Fruit fly (Drosophila melanogaster) whole organism, embryonic: ENCODE measurements around the gene AMPdeam.

Experiments
- Bteb2 ChIP-seq: fragments of 200-800 bp; sonication (Bioruptor generic); optimal IDR thresholded peaks from 2 replicates; lab custom pipeline; 2016; ENCODE audit warnings: missing biosample characterization, missing genetic modification characterization
- CG12659 ChIP-seq: fragments of 200-800 bp; sonication (Bioruptor generic); optimal IDR thresholded peaks from 3 replicates; lab custom pipeline; 2017; ENCODE audit warnings: mild to moderate bottlenecking, missing biosample characterization, missing genetic modification reagents, missing genetic modification characterization
- CG1529 ChIP-seq: fragments of 200-800 bp; sonication (Bioruptor generic); optimal IDR thresholded peaks from 3 replicates; lab custom pipeline; 2018; ENCODE audit warnings: missing biosample characterization, missing genetic modification characterization
- CG18599 ChIP-seq: fragments of 200-800 bp; sonication (Bioruptor generic); optimal IDR thresholded peaks from 3 replicates; lab custom pipeline; 2017; ENCODE audit warnings: missing biosample characterization, missing genetic modification characterization, mild to moderate bottlenecking, moderate library complexity, missing genetic modification reagents
- NC2α ChIP-seq: fragments of 200-800 bp; sonication (Bioruptor generic); optimal IDR thresholded peaks from 2 replicates; lab custom pipeline; 2016; ENCODE audit warnings: missing biosample characterization, missing genetic modification characterization
- Pdp1 ChIP-seq, 2 experiments: fragments of 200-800 bp; sonication (Bioruptor generic); optimal IDR thresholded peaks; 3 replicates each; lab custom pipeline; 2016; ENCODE audit warnings: missing biosample characterization in 2 of 2, missing genetic modification characterization in 2 of 2, mild to moderate bottlenecking in 1 of 2, moderate library complexity in 1 of 2
- Sox102F ChIP-seq: fragments of 200-800 bp; sonication (Bioruptor generic); optimal IDR thresholded peaks from 2 replicates; lab custom pipeline; 2018; ENCODE audit warnings: missing biosample characterization, mild to moderate bottlenecking, missing genetic modification characterization, moderate library complexity
- Spps ChIP-seq: fragments of 200-800 bp; sonication (Bioruptor generic); optimal IDR thresholded peaks from 2 replicates; lab custom pipeline; 2018; ENCODE audit warnings: missing biosample characterization, mild to moderate bottlenecking, missing genetic modification characterization
- grn ChIP-seq: fragments of 200-800 bp; sonication (Bioruptor generic); optimal IDR thresholded peaks from 3 replicates; lab custom pipeline; 2017; ENCODE audit warnings: missing biosample characterization, missing genetic modification characterization
- lbe ChIP-seq: fragments of 200-800 bp; sonication (Bioruptor generic); optimal IDR thresholded peaks from 2 replicates; lab custom pipeline; 2016; ENCODE audit warnings: missing biosample characterization, mild to moderate bottlenecking, missing genetic modification characterization
- psq ChIP-seq: fragments of 200-800 bp; sonication (Bioruptor generic); optimal IDR thresholded peaks from 2 replicates; lab custom pipeline; 2017; ENCODE audit warnings: missing biosample characterization, missing genetic modification characterization
- so ChIP-seq: fragments of 200-800 bp; sonication (Bioruptor generic); IDR thresholded peaks from 3 replicates; pipeline ENCODE4 v1.3.6; 2022; ENCODE audit warnings: missing biosample characterization, missing genetic modification characterization

DNA sequence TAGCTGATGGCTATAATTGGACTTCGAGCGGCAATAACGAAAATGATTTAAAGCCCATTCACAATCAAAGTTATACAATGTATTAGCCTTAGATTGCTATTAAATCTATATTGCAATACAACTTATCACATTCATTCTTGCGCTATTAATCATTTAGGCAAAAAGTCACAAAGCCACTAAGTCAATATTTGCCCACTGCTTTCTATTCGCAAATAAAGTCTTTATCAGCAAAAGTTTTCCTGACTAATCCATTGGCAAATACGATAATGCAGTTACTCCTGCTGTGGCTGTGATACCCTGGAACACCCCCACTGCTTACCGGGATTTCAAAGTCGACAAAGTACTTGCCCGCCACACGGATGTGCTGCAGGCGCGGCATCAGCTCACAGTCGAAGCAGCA, 31.6 kb downstream of the AMPdeam start:
- TF ChIP-seq NC2α (GFP tag; lab: Kevin White, UChicago): no peak
- TF ChIP-seq CG1529 (GFP tag; lab: Kevin White, UChicago): no peak
- no peak for TF ChIP-seq lbe (GFP tag; lab: Kevin White, UChicago)
- no peak for TF ChIP-seq grn (GFP tag; lab: Kevin White, UChicago)
- no peak for TF ChIP-seq so
- no peak for TF ChIP-seq psq (GFP tag; lab: Kevin White, UChicago)
- TF ChIP-seq CG12659 (GFP tag; lab: Kevin White, UChicago): no peak
- TF ChIP-seq Sox102F (GFP tag; lab: Kevin White, UChicago): no peak
- no peak for TF ChIP-seq Pdp1 (GFP tag; optimal IDR thresholded peaks at IDR 0.05; lab: Kevin White, UChicago)
- TF ChIP-seq Bteb2 (GFP tag; lab: Kevin White, UChicago): no peak
- TF ChIP-seq Spps: no peak
- no peak for TF ChIP-seq CG18599 (GFP tag; lab: Kevin White, UChicago)
